Worm (Caenorhabditis elegans): ENCODE data around the gene vps-50.

DNA sequence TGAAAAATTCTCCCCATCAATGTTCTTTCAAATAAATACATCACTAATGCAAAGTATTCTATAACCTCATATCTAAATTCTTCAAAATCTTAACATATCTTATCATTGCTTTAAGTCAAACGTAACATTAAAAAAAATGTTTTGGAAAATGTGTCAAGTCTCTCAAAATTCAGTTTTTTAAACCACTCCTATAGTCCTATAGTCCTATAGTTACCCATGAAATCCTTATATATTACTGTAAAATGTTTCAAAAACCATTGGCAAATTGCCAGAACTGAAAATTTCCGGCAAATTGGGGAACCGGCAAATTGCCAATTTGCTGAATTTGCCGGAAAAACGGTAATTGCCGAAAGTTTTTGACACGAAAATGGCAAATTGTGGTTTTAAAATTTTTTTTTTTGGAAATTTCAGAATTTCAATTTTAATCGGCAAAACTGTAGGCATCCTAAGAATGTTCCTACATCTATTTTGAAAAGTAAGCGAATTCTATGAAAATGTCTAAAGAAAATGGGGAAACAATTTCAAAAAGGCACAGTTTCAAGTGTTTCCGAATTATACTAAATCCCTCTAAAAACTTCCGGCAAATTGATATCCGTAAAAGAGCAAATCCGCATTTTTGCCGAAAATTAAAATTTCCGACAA, 35.4 kb downstream of the vps-50 start:
- TF ChIP-seq nhr-90 (tag; optimal IDR thresholded peaks at IDR 0.05; ENCODE audit: poor library complexity) (no peak), elt-3 (tag; optimal IDR thresholded peaks at IDR 0.05) (no peak), ztf-11 (tag; optimal IDR thresholded peaks at IDR 0.05) (no peak), tbx-2 (tag; optimal IDR thresholded peaks at IDR 0.05) (no peak)

Data from whole organism, L1 larva.